Fruit fly (Drosophila melanogaster): ENCODE results near the gene CG5391.

CG5391 gene

dm6 chr3R:22362218-22362907 lies 28.4 kb upstream of the CG5391 start, which contains the start of the genes JMJD6, CG7071 and Muted (continued):
- TF ChIP-seq zen (tag; optimal IDR thresholded peaks at IDR 0.05) (peak; percentile 88), gsb (GFP tag; IDR thresholded peaks at IDR 0.05) (peak; percentile 66), ab (GFP tag; optimal IDR thresholded peaks at IDR 0.05) (peak; percentile 70), Hr51 (GFP tag; optimal IDR thresholded peaks at IDR 0.05) (peak; percentile 89 to 94), CG17328 (GFP tag; IDR thresholded peaks at IDR 0.05) (peak; percentile 88), fd3F (GFP tag; optimal IDR thresholded peaks at IDR 0.05) (peak; percentile 90), Dip2 (GFP tag; IDR thresholded peaks at IDR 0.05) (peak; percentile 40; the same call in 1 of the 2 replicates), CG11695 (GFP tag; IDR thresholded peaks at IDR 0.05) (peak; percentile 87), CG10147 (GFP tag; optimal IDR thresholded peaks at IDR 0.05) (peak; percentile 91), CG10274 (GFP tag; optimal IDR thresholded peaks at IDR 0.05) (peak; percentile 55), HmgZ (tag; optimal IDR thresholded peaks at IDR 0.05) (peak; percentile 93), Rfx (GFP tag; IDR thresholded peaks at IDR 0.05) (peak; percentile 95), CG15011 (GFP tag; optimal IDR thresholded peaks at IDR 0.05) (peak; percentile 71), NK7.1 (GFP tag; optimal IDR thresholded peaks at IDR 0.05) (no peak), CG4404 (GFP tag; IDR thresholded peaks at IDR 0.05) (peak; percentile 91), otp (GFP tag; IDR thresholded peaks at IDR 0.05) (peak; percentile 85; the same call in 2 of the 3 replicates), CG12071 (GFP tag; optimal IDR thresholded peaks at IDR 0.05) (peak; percentile 67), Aef1 (GFP tag; IDR thresholded peaks at IDR 0.05) (peak; percentile 87), knrl (GFP tag; IDR thresholded peaks at IDR 0.05; ENCODE audit: partially characterized antibody) (peak; percentile 86), CG14014 (GFP tag; IDR thresholded peaks at IDR 0.05) (peak; percentile 92), CG2199 (GFP tag; IDR thresholded peaks at IDR 0.05) (0 out of 3 replicates have a peak, but pooled peaks have one; percentile 62), CG6689 (GFP tag; IDR thresholded peaks at IDR 0.05) (peak; percentile 92), luna (GFP tag; optimal IDR thresholded peaks at IDR 0.05) (peak; percentile 34), CG3407 (GFP tag; optimal IDR thresholded peaks at IDR 0.05) (peak; percentile 64), CG11723 (GFP tag; optimal IDR thresholded peaks at IDR 0.05) (peak; percentile 84), tna (GFP tag; IDR thresholded peaks at IDR 0.05; ENCODE audit: partially characterized antibody) (peak; percentile 42; the same call in 1 of the 2 replicates), CG8944 (GFP tag; optimal IDR thresholded peaks at IDR 0.05) (peak; percentile 85), HHEX (GFP tag; optimal IDR thresholded peaks at IDR 0.05) (peak; percentile 87), sqz (GFP tag; optimal IDR thresholded peaks at IDR 0.05) (peak; percentile 77), kni (GFP tag; optimal IDR thresholded peaks at IDR 0.05) (peak; percentile 84), sens (GFP tag) (peak; percentile 97), CG12391 (tag; optimal IDR thresholded peaks at IDR 0.05) (peak; percentile 97), org-1 (GFP tag; optimal IDR thresholded peaks at IDR 0.05) (peak; percentile 54), D19A (tag; optimal IDR thresholded peaks at IDR 0.05) (peak; percentile 70), CG10209 (GFP tag; optimal IDR thresholded peaks at IDR 0.05) (peak; percentile 90), mam (GFP tag; optimal IDR thresholded peaks at IDR 0.05) (peak; percentile 93), Hr78 (GFP tag; optimal IDR thresholded peaks at IDR 0.05) (peak in 1 of 2 experiments; percentile 52), CG1024 (GFP tag; IDR thresholded peaks at IDR 0.05) (peak; percentile 83), CG14050 (GFP tag; IDR thresholded peaks at IDR 0.05) (peak; percentile 85), Awh (GFP tag; IDR thresholded peaks at IDR 0.05) (peak; percentile 85), sug (tag; optimal IDR thresholded peaks at IDR 0.05) (peak; percentile 88), CG13894 (tag; optimal IDR thresholded peaks at IDR 0.05) (peak; percentile 94), Fer1 (GFP tag; optimal IDR thresholded peaks at IDR 0.05) (peak; percentile 92), CG1603 (tag; optimal IDR thresholded peaks at IDR 0.05) (peak; percentile 82), CG17385 (GFP tag; optimal IDR thresholded peaks at IDR 0.05) (peak; percentile 84), lmd (GFP tag; IDR thresholded peaks at IDR 0.05) (peak; percentile 91), CG9727 (GFP tag; optimal IDR thresholded peaks at IDR 0.05) (peak; percentile 89), Ada2b (GFP tag; IDR thresholded peaks at IDR 0.05) (peak; percentile 89), schlank (tag; optimal IDR thresholded peaks at IDR 0.05) (peak; percentile 55)

Data from whole organism, embryonic.